Fruit fly (Drosophila melanogaster) whole organism, pupa: ENCODE measurements around the gene Pcyt1.

Source experiments
- CG10348 ChIP-seq: fragments of 200-800 bp; sonication (Bioruptor generic); IDR thresholded peaks from 2 replicates; pipeline ENCODE4 v1.3.6; 2022; ENCODE audit warnings: missing biosample characterization, missing genetic modification characterization
- CG12605 ChIP-seq: fragments of 200-800 bp; sonication (Bioruptor generic); IDR thresholded peaks from 2 replicates; pipeline ENCODE4 v1.3.6; 2022; ENCODE audit warnings: missing biosample characterization, missing genetic modification characterization
- CG13204 ChIP-seq: fragments of 200-800 bp; sonication (Bioruptor generic); optimal IDR thresholded peaks from 2 replicates; lab custom pipeline; 2018; ENCODE audit warnings: missing biosample characterization, mild to moderate bottlenecking, missing genetic modification characterization, moderate library complexity
- CG14655 ChIP-seq: fragments of 200-800 bp; sonication (Bioruptor generic); optimal IDR thresholded peaks from 3 replicates; lab custom pipeline; 2017; ENCODE audit warnings: mild to moderate bottlenecking, missing biosample characterization, missing genetic modification reagents, missing genetic modification characterization
- CG15710 ChIP-seq: fragments of 200-800 bp; sonication (Bioruptor generic); optimal IDR thresholded peaks from 2 replicates; lab custom pipeline; 2018; ENCODE audit warnings: missing biosample characterization, mild to moderate bottlenecking, missing genetic modification characterization, moderate library complexity
- CG17806 ChIP-seq: fragments of 200-800 bp; sonication (Bioruptor generic); optimal IDR thresholded peaks from 2 replicates; lab custom pipeline; 2018; ENCODE audit warnings: missing biosample characterization, mild to moderate bottlenecking, missing genetic modification characterization, moderate library complexity
- CG32121 ChIP-seq: fragments of 200-800 bp; sonication (Bioruptor generic); IDR thresholded peaks from 2 replicates; pipeline ENCODE4 v1.3.6; 2022; ENCODE audit warnings: missing biosample characterization, missing genetic modification characterization
- CG34367 ChIP-seq: fragments of 200-800 bp; sonication (Bioruptor generic); optimal IDR thresholded peaks from 2 replicates; lab custom pipeline; 2018; ENCODE audit warnings: missing biosample characterization, mild to moderate bottlenecking, missing genetic modification characterization
- CG4496 ChIP-seq: fragments of 200-800 bp; sonication (Bioruptor generic); IDR thresholded peaks from 3 replicates; pipeline ENCODE4 v1.3.6; 2022; ENCODE audit warnings: missing biosample characterization, missing genetic modification characterization
- CG8159 ChIP-seq: fragments of 200-800 bp; sonication (Bioruptor generic); optimal IDR thresholded peaks from 3 replicates; lab custom pipeline; 2018; ENCODE audit warnings: missing biosample characterization, mild to moderate bottlenecking, missing genetic modification characterization, moderate library complexity
- CG8301 ChIP-seq: fragments of 200-800 bp; sonication (Bioruptor generic); optimal IDR thresholded peaks from 2 replicates; lab custom pipeline; 2018; ENCODE audit warnings: missing biosample characterization, mild to moderate bottlenecking, missing genetic modification characterization
- CG9948 ChIP-seq: fragments of 200-800 bp; sonication (Bioruptor generic); optimal IDR thresholded peaks from 2 replicates; lab custom pipeline; 2018; ENCODE audit warnings: missing biosample characterization, mild to moderate bottlenecking, missing genetic modification characterization, moderate library complexity
- D1 ChIP-seq: fragments of 200-800 bp; sonication (Bioruptor generic); optimal IDR thresholded peaks from 2 replicates; lab custom pipeline; 2018; ENCODE audit warnings: missing biosample characterization, mild to moderate bottlenecking, missing genetic modification characterization, moderate library complexity
- EcR ChIP-seq: fragments of 200-800 bp; sonication (Bioruptor generic); optimal IDR thresholded peaks from 3 replicates; lab custom pipeline; 2019; ENCODE audit warnings: missing biosample characterization, missing genetic modification characterization, mild to moderate bottlenecking, moderate library complexity, missing genetic modification reagents
- Ets98B ChIP-seq: fragments of 200-800 bp; sonication (Bioruptor generic); IDR thresholded peaks from 2 replicates; pipeline ENCODE4 v1.3.6; 2022; ENCODE audit warnings: missing biosample characterization, missing genetic modification characterization
- Pif1A ChIP-seq: fragments of 200-800 bp; sonication (Bioruptor generic); optimal IDR thresholded peaks from 3 replicates; lab custom pipeline; 2016; ENCODE audit warnings: missing biosample characterization, missing genetic modification characterization
- Pif1B ChIP-seq: fragments of 200-800 bp; sonication (Bioruptor generic); optimal IDR thresholded peaks from 3 replicates; lab custom pipeline; 2016; ENCODE audit warnings: missing biosample characterization, missing genetic modification characterization
- Snoo ChIP-seq: fragments of 200-800 bp; sonication (Bioruptor generic); optimal IDR thresholded peaks from 3 replicates; lab custom pipeline; 2017; ENCODE audit warnings: missing biosample characterization, mild to moderate bottlenecking, missing genetic modification characterization, inconsistent platforms
- fd96Ca ChIP-seq: fragments of 200-800 bp; sonication (Bioruptor generic); IDR thresholded peaks from 3 replicates; pipeline ENCODE4 v1.3.6; 2022; ENCODE audit warnings: missing biosample characterization, missing genetic modification characterization
- gl ChIP-seq: fragments of 200-800 bp; sonication (Bioruptor generic); optimal IDR thresholded peaks from 2 replicates; lab custom pipeline; 2018; ENCODE audit warnings: missing biosample characterization, mild to moderate bottlenecking, missing genetic modification characterization
- rn ChIP-seq: fragments of 200-800 bp; sonication (Bioruptor generic); IDR thresholded peaks from 2 replicates; pipeline ENCODE4 v1.3.6; 2022; ENCODE audit warnings: missing biosample characterization, missing genetic modification characterization

The Pcyt1 gene

dm6 chr3L:1547117-1547507, 1.2 kb downstream of the Pcyt1 start:
- no peak for TF ChIP-seq CG9948 (tag; lab: Kevin White, UChicago)

dm6 chr3L:1548345-1548970, 2.6 kb downstream of the Pcyt1 start:
- TF ChIP-seq Ets98B (no peak), CG4496 (GFP tag; lab: Robert Waterston, UW) (no peak), EcR (no peak), CG17806 (tag; lab: Kevin White, UChicago) (no peak), CG15710 (peak; percentile 41), CG34367 (peak; percentile 7), CG32121 (GFP tag; lab: Robert Waterston, UW) (no peak), CG9948 (tag; lab: Kevin White, UChicago) (peak; percentile 5), CG8301 (tag; lab: Kevin White, UChicago) (no peak), Snoo (tag; lab: Kevin White, UChicago) (peak; percentile 54), rn (GFP tag; lab: Robert Waterston, UW) (no peak), CG8159 (tag; lab: Kevin White, UChicago) (peak; percentile 18), Pif1A (no peak), CG14655 (GFP tag; lab: Kevin White, UChicago) (no peak), D1 (tag; lab: Kevin White, UChicago) (no peak), gl (no peak)

DNA sequence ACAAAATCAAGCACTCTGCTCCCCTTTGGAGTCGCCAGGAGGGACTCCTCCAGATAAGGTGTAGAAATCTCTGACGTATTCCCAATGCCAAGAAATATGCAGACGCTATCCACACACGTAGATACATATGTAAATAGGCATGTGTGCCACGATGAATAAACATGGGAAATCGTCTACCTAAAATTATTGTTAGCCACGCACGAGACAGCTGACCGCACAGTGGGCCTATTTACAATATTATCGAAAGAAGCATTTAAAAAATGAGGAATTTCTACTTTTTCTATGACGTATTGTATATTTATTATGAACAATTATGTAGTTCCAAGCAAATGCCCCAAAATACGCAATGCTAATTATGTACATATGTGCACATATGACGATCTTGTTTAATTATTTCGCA, 3.3 kb downstream of the Pcyt1 start:
- no peak for TF ChIP-seq CG9948 (tag; lab: Kevin White, UChicago)
- TF ChIP-seq gl: no peak
- TF ChIP-seq CG10348 (GFP tag; lab: Robert Waterston, UW): no peak
- TF ChIP-seq CG34367: no peak
- TF ChIP-seq Pif1B: no peak
- TF ChIP-seq CG17806 (tag; lab: Kevin White, UChicago): no peak
- TF ChIP-seq CG13204 (GFP tag; lab: Kevin White, UChicago): no peak
- TF ChIP-seq EcR: no peak
- no peak for TF ChIP-seq rn (GFP tag; lab: Robert Waterston, UW)
- TF ChIP-seq CG4496 (GFP tag; lab: Robert Waterston, UW): no peak
- TF ChIP-seq CG8301 (tag; lab: Kevin White, UChicago): no peak
- no peak for TF ChIP-seq CG15710
- no peak for TF ChIP-seq D1 (tag; lab: Kevin White, UChicago)
- TF ChIP-seq Snoo (tag; lab: Kevin White, UChicago): no peak
- no peak for TF ChIP-seq CG14655 (GFP tag; lab: Kevin White, UChicago)
- no peak for TF ChIP-seq Ets98B
- TF ChIP-seq, all 21 proteins: peak for 0

- 0 out of 3 replicates have a peak, but pooled peaks have one; percentile 19 for TF ChIP-seq CG4496 (GFP tag; lab: Robert Waterston, UW)
- TF ChIP-seq CG13204 (GFP tag; lab: Kevin White, UChicago): no peak
Measured at dm6 chr3L:1549634-1550071, 3.8 kb downstream of the Pcyt1 start.

- TF ChIP-seq CG4496 (GFP tag; lab: Robert Waterston, UW) (no peak), CG32121 (GFP tag; lab: Robert Waterston, UW) (no peak), Pif1B (no peak), CG8159 (tag; lab: Kevin White, UChicago) (no peak)
- TF ChIP-seq, all 21 proteins: peak for 0
Measured at dm6 chr3L:1550914-1551313, 5.0 kb downstream of the Pcyt1 start.

DNA sequence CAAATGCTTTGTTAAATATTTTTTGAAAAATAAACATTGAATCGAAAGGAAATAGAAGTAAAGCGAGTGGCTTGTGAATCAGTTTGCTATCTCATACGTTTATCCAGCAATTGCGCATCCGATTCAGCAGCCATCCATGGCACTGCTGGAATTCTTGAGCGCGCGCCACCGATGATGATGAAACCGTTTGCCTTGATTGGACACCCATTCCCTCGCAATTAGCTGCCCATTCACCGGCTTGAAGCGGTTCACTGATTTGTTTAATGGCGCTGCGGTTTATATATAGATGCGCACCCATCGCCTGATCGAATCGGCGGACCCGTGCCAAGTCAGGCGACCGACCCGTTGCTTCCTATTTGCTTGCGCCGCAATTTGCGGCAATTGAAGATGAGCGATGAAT, 7.3 kb downstream of the Pcyt1 start, which contains the start of gene Pcyt2:
TSS of gene Pcyt2 (plus strand) at position 301 of the 400 bp plus-strand sequence.
- no peak for TF ChIP-seq CG13204 (GFP tag; lab: Kevin White, UChicago)
- no peak for TF ChIP-seq EcR
- TF ChIP-seq CG34367: no peak
- TF ChIP-seq CG32121 (GFP tag; lab: Robert Waterston, UW): no peak
- no peak for TF ChIP-seq CG9948 (tag; lab: Kevin White, UChicago)

dm6 chr3L:1558178-1558788, 12.4 kb downstream of the Pcyt1 start, which contains the start of the genes Pex10 and CG12099:
TSS of gene Pex10 (plus strand) at chr3L:1558228.
TSS of gene CG12099 (minus strand) at chr3L:1558484.
- TF ChIP-seq CG10348 (GFP tag; lab: Robert Waterston, UW): peak; percentile 78
- TF ChIP-seq Snoo (tag; lab: Kevin White, UChicago): peak; percentile 86
- peak; percentile 75 for TF ChIP-seq Pif1B
- peak; percentile 93 for TF ChIP-seq fd96Ca (GFP tag; lab: Robert Waterston, UW)
- peak; percentile 62 for TF ChIP-seq CG8301 (tag; lab: Kevin White, UChicago)
- TF ChIP-seq rn (GFP tag; lab: Robert Waterston, UW): peak; percentile 78
- peak; percentile 86 for TF ChIP-seq CG32121 (GFP tag; lab: Robert Waterston, UW)
- TF ChIP-seq CG8159 (tag; lab: Kevin White, UChicago): peak; percentile 80
- TF ChIP-seq Pif1A: no peak
- TF ChIP-seq EcR: no peak
- TF ChIP-seq CG14655 (GFP tag; lab: Kevin White, UChicago): no peak
- no peak for TF ChIP-seq gl
- no peak for TF ChIP-seq CG13204 (GFP tag; lab: Kevin White, UChicago)
- peak; percentile 67 for TF ChIP-seq CG9948 (tag; lab: Kevin White, UChicago)
- TF ChIP-seq CG17806 (tag; lab: Kevin White, UChicago): peak; percentile 64
- peak; percentile 84 for TF ChIP-seq CG15710
- no peak for TF ChIP-seq CG12605 (GFP tag; lab: Robert Waterston, UW)
- TF ChIP-seq Ets98B: peak; percentile 88
- TF ChIP-seq CG4496 (GFP tag; lab: Robert Waterston, UW): peak; percentile 91
- TF ChIP-seq D1 (tag; lab: Kevin White, UChicago): no peak
- TF ChIP-seq CG34367: peak; percentile 51
